Worm (Caenorhabditis elegans) whole organism, midembryonic: Measurements from ENCODE around the gene btb-12.

ENCODE experiments used
- klf-2 ChIP-seq: fragments of 200-800 bp; sonication (Bioruptor generic); conservative IDR thresholded peaks from 2 replicates; pipeline ENCODE4 v1.3.6; 2022; ENCODE audit warnings: missing genetic modification reagents, missing genetic modification characterization, missing compliant biosample characterization
- ref-1 ChIP-seq: fragments of 200-800 bp; sonication (Bioruptor generic); conservative IDR thresholded peaks from 2 replicates; pipeline ENCODE4 v1.3.6; 2022; ENCODE audit warnings: missing genetic modification reagents, missing genetic modification characterization, missing compliant biosample characterization
- ztf-23 ChIP-seq: fragments of 200-800 bp; sonication (Bioruptor generic); IDR thresholded peaks from 2 replicates; pipeline ENCODE4 v1.3.6; 2022; ENCODE audit warnings: missing genetic modification reagents, missing genetic modification characterization, missing compliant biosample characterization

DNA sequence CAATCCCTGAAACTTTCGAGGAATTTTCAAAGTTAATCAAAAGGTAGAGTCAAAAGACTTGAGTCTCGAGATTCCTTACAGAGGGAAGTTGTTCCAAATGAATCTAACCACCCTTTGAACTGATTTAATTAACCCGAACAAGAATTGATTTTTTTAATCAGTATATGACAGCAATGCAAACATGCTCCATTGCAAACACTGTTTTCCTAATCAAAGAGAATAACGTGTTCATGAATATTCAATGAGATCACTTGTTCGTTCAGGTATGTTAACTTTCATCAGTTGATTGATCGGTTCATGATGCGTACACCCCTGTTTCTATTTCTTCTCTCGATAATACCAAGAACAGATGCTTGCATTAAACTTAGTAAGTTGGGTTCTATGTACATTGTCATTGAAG, 29.4 kb upstream of the btb-12 start, which contains the start of gene C08E3.14:
- TF ChIP-seq ztf-23 (GFP tag; lab: Robert Waterston, UW) (no peak), ref-1 (GFP tag; lab: Robert Waterston, UW) (no peak), klf-2 (GFP tag; lab: Robert Waterston, UW) (no peak)
